Worm (Caenorhabditis elegans): ENCODE measurements around the gene abl-1.
A peak's percentile ranks its signal among the peaks of the same experiment; 100 is the strongest.

DNA sequence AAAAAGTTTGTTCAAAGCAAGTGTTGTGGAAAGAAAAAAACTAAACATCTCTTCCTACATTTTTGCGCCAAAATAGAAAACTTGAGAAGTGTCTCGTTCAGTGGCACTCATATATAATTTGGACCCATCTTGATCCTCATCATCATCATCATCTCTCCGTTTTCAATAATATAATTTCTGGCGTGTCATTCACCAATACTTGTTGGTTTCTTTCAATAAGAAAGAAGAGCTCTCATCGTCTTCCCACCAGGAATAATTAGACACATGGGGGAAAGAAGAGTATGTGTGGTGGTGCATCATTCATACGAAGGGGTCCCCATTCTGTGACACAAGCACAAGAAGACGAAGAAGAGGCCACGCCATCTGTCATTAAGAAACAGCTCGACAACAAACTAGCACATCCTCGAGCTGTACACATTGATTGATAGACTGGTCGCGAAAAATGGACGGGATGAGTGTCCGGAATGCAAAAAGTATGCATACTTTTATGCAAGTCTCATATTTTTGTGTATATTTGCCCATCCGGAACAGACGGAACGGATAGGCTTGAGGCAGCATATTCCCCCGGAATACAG, 32.7 kb downstream of the abl-1 start:
- TF ChIP-seq lin-39 (tag; optimal IDR thresholded peaks at IDR 0.05): no peak
- TF ChIP-seq egl-27 (tag; optimal IDR thresholded peaks at IDR 0.05): no peak
- no peak for TF ChIP-seq lin-13 (GFP tag; optimal IDR thresholded peaks at IDR 0.05)
- peak; percentile 0 for TF ChIP-seq nhr-21 (tag; optimal IDR thresholded peaks at IDR 0.05)
- no peak for TF ChIP-seq ama-1 (optimal IDR thresholded peaks at IDR 0.05)
- TF ChIP-seq R02D3.7 (tag; optimal IDR thresholded peaks at IDR 0.05): no peak
- TF ChIP-seq ztf-11 (tag; optimal IDR thresholded peaks at IDR 0.05): no peak
- no peak for TF ChIP-seq nhr-10 (tag; optimal IDR thresholded peaks at IDR 0.05)
- TF ChIP-seq blmp-1 (tag; optimal IDR thresholded peaks at IDR 0.05; ENCODE audit: insufficient read depth): no peak
- no peak for TF ChIP-seq aly-2 (tag; optimal IDR thresholded peaks at IDR 0.05)
- TF ChIP-seq fos-1 (tag; optimal IDR thresholded peaks at IDR 0.05): no peak
- no peak for TF ChIP-seq nhr-11 (tag; optimal IDR thresholded peaks at IDR 0.05)
